Fruit fly (Drosophila melanogaster) whole organism, prepupa: ENCODE results near the gene Blimp-1.

Experiments used
- CG15336 ChIP-seq: fragments of 200-800 bp; sonication (Bioruptor generic); IDR thresholded peaks from 2 replicates; pipeline ENCODE4 v1.3.6; 2022; ENCODE audit warnings: missing biosample characterization, missing genetic modification characterization
- CG7368 ChIP-seq: fragments of 200-800 bp; sonication (Bioruptor generic); optimal IDR thresholded peaks from 3 replicates; lab custom pipeline; 2016; ENCODE audit warnings: missing biosample characterization, missing genetic modification characterization
- Sox102F ChIP-seq: fragments of 200-800 bp; sonication (Bioruptor generic); optimal IDR thresholded peaks from 2 replicates; lab custom pipeline; 2016; ENCODE audit warnings: missing biosample characterization, mild to moderate bottlenecking, missing genetic modification characterization

- TF ChIP-seq CG15336 (GFP tag; lab: Robert Waterston, UW) (no peak), Sox102F (GFP tag; lab: Kevin White, UChicago) (no peak), CG7368 (GFP tag; lab: Kevin White, UChicago) (no peak)
These were observed 21.9 kb upstream of the Blimp-1 start for dm6 chr3L:5608786-5609370.
